Worm (Caenorhabditis elegans) whole organism, early embryonic: ENCODE measurements around the gene dylt-2.

Source experiments
- B0310.2 ChIP-seq: sonication (generic microtip); optimal IDR thresholded peaks from 2 replicates; lab custom pipeline; 2016; ENCODE audit warnings: mild to moderate bottlenecking, missing genetic modification characterization, missing compliant biosample characterization
- F13C5.2 ChIP-seq: sonication (generic microtip); optimal IDR thresholded peaks from 2 replicates; lab custom pipeline; 2017; ENCODE audit warnings: mild to moderate bottlenecking, missing genetic modification characterization, inconsistent platforms, missing compliant biosample characterization
- aly-1 ChIP-seq: sonication (generic microtip); optimal IDR thresholded peaks from 2 replicates; lab custom pipeline; 2016; ENCODE audit warnings: missing genetic modification characterization, missing compliant biosample characterization
- ama-1 ChIP-seq: fragments of 150-350 bp; optimal IDR thresholded peaks from 2 replicates; lab custom pipeline; 2014
- ceh-36 ChIP-seq: sonication (generic microtip); optimal IDR thresholded peaks from 2 replicates; lab custom pipeline; 2016; ENCODE audit warnings: missing genetic modification characterization, inconsistent platforms, missing compliant biosample characterization
- ets-7 ChIP-seq: sonication (generic microtip); optimal IDR thresholded peaks from 2 replicates; lab custom pipeline; 2016; ENCODE audit warnings: missing genotype, missing genetic modification characterization, missing compliant biosample characterization
- flt-1 ChIP-seq: fragments of 200-800 bp; sonication (Bioruptor generic); IDR thresholded peaks from 2 replicates; pipeline ENCODE4 v1.3.6; 2022; ENCODE audit warnings: missing genetic modification characterization, missing compliant biosample characterization
- hmbx-1 ChIP-seq: sonication (generic microtip); optimal IDR thresholded peaks from 2 replicates; lab custom pipeline; 2016; ENCODE audit warnings: mild to moderate bottlenecking, missing genetic modification characterization, missing compliant biosample characterization
- hnd-1 ChIP-seq: sonication (generic microtip); optimal IDR thresholded peaks from 2 replicates; lab custom pipeline; 2016; ENCODE audit warnings: missing genetic modification characterization, missing compliant biosample characterization
- scrt-1 ChIP-seq: fragments of 200-800 bp; sonication (Bioruptor generic); IDR thresholded peaks from 2 replicates; pipeline ENCODE4 v1.3.6; 2022; ENCODE audit warnings: missing genetic modification characterization, missing compliant biosample characterization
- sea-1 ChIP-seq: fragments of 200-800 bp; sonication (Bioruptor generic); conservative IDR thresholded peaks from 2 replicates; pipeline ENCODE4 v1.3.6; 2022; ENCODE audit warnings: missing genetic modification characterization, missing compliant biosample characterization
- tbx-11 ChIP-seq: fragments of 200-800 bp; sonication (Bioruptor generic); IDR thresholded peaks from 2 replicates; pipeline ENCODE4 v1.3.6; 2022; ENCODE audit warnings: missing genetic modification characterization, missing compliant biosample characterization
- tbx-37 ChIP-seq: fragments of 200-800 bp; sonication (Bioruptor generic); conservative IDR thresholded peaks from 2 replicates; pipeline ENCODE4 v1.3.6; 2022; ENCODE audit warnings: missing genetic modification reagents, missing genetic modification characterization, missing compliant biosample characterization
- tra-4 ChIP-seq: sonication (generic microtip); optimal IDR thresholded peaks from 2 replicates; lab custom pipeline; 2017; ENCODE audit warnings: missing genetic modification characterization, missing compliant biosample characterization

DNA sequence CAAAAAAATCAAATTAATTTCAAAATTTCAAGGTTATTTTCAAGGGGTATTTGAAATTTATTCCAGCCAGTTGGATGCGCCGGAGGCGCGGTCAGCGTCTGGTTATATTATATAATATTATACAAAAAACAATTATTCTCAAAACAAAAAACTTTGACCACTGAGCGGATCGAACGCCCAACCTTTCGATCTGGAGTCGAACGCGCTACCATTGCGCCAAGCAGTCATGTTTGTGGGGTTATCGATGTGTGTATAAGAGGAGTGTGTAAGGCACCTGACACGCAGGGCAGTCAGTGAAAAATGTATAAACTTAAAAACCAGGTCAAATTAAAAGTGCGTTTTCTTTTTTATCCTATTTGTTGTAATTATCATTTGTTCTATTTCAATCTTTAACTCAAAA lies 4.1 kb upstream of the dylt-2 start:
- peak; percentile 15 for TF ChIP-seq hnd-1 (tag; lab: Kevin White, UChicago)
- TF ChIP-seq tbx-11 (GFP tag; lab: Robert Waterston, UW): peak; percentile 86
- TF ChIP-seq ama-1 (lab: Kevin White, UChicago): no peak
- TF ChIP-seq scrt-1 (GFP tag; lab: Robert Waterston, UW): peak; percentile 78
- TF ChIP-seq B0310.2 (tag; lab: Kevin White, UChicago): no peak
- TF ChIP-seq flt-1 (GFP tag; lab: Robert Waterston, UW): peak; percentile 65; the same call in 1 of the 2 replicates
- TF ChIP-seq ceh-36 (tag; lab: Kevin White, UChicago): peak; percentile 34
- TF ChIP-seq F13C5.2 (tag; lab: Kevin White, UChicago): no peak
- TF ChIP-seq aly-1 (tag; lab: Kevin White, UChicago): no peak
- TF ChIP-seq sea-1 (GFP tag; lab: Robert Waterston, UW): 0 out of 2 replicates have a peak, but pooled peaks have one; percentile 9
- TF ChIP-seq tbx-37 (GFP tag; lab: Robert Waterston, UW): peak; percentile 68; the same call in 1 of the 2 replicates
- TF ChIP-seq ets-7 (tag; lab: Kevin White, UChicago): no peak
- TF ChIP-seq tra-4: no peak
- no peak for TF ChIP-seq hmbx-1 (tag; lab: Kevin White, UChicago)
